Worm (Caenorhabditis elegans): ENCODE results near the gene ttr-22.
A peak's percentile ranks its signal among the peaks of the same experiment; 100 is the strongest.

The ttr-22 gene

DNA sequence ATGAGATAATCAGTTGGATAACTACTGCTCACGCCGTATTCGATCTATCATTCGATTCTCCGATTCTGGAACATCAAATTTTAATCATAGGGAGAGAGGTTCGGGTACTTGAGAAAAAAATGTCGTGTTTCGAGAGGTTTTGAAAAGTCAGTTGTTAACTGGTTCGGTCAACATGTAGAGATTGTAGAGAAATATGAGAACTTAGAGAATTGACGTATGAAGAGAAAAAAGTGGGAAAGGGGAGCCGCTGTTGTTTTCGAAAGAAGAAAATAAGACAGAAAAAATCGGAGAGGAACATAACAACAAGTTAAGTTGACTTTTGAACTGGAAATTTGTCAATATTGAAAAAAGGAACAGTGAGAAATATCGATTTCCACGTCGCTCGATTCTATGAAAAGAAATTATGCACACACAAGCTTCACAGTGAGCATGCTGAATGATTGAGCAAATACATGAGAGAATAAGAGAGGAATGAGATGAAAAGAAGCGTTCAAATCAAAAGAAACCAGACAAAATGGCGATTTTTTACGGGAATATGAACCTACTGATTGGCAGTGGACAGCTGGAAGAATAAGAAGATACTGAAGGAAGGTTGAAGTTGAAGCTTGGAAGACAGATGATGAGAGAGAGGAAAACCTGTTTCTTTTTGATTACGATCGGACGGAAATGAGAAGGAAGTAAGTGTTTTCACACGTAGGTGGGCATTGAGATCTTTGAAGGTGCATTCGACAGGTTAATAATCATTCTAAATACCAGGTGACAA is 3.9 kb downstream of the ttr-22 start, which contains the start of the genes T04H1.13, slfl-5 and rad-50:
Gene T04H1.13 (minus strand): TSS at position 51 of the 763 bp plus-strand sequence.
Gene slfl-5 (minus strand): TSS at position 65 of the 763 bp plus-strand sequence.
Gene rad-50 (plus strand): TSS at position 667 of the 763 bp plus-strand sequence.
- no peak for TF ChIP-seq dao-5 (tag; optimal IDR thresholded peaks at IDR 0.05)
- TF ChIP-seq him-1 (tag; optimal IDR thresholded peaks at IDR 0.05), result no peak
- no peak for TF ChIP-seq W03F9.2 (tag; optimal IDR thresholded peaks at IDR 0.05)

DNA sequence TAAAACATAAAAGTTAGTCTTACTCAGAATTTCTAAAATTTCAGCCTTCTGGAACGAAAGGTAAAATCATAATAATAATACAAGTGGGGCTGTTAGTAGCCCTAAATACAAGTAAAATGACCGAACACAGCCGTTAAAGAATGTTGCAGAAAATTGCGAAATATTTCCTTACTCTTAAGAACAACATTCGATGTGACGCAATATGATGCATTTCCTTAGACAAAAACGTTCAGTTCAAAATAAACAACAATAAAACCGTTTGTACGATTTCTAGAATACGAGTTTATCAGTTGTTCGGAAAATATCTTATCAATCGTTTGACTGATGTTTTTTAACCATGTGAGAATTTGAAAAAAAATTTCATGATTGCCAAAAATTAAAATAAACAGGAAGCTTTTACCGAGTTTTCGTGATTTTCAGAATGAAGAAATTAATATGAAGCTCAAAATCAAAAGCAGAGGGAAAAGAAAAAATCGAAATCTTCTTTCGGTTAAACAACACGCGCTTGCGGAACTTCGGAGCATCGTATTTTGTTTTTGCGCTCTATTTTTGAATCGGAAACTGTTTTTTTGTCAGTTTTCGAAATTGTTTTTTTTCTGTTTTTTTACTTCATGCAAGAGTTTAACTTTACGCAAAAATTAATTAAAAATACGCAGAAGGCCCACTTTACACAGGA is 4.7 kb downstream of the ttr-22 start:
- TF ChIP-seq dao-5 (tag; optimal IDR thresholded peaks at IDR 0.05), result no peak
- no peak for TF ChIP-seq him-1 (tag; optimal IDR thresholded peaks at IDR 0.05)
- TF ChIP-seq W03F9.2 (tag; optimal IDR thresholded peaks at IDR 0.05), result no peak

DNA sequence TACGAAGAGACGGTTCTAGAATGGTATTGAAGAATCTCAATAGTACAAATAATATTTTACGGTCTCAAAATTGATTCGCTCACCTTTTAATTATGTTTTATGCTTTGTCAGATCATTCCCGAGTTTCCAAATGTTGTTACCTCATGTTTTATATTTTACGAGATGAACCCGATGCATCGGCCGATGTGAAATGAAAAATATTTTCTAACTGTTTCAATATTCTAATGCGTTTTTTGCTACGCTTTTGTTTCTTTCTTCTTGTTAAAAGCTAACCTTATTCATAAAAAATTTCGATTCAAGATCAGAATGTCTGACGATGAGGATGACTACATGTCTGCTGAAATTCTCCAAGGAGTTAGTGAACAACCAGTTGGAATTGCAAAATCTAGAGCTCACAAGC is 9.8 kb downstream of the ttr-22 start, which contains the start of gene T04H1.5:
Gene T04H1.5 (plus strand): TSS at position 301 of the 400 bp plus-strand sequence.
- TF ChIP-seq W03F9.2 (tag; optimal IDR thresholded peaks at IDR 0.05) (no peak), him-1 (tag; optimal IDR thresholded peaks at IDR 0.05) (no peak), dao-5 (tag; optimal IDR thresholded peaks at IDR 0.05) (no peak)

DNA sequence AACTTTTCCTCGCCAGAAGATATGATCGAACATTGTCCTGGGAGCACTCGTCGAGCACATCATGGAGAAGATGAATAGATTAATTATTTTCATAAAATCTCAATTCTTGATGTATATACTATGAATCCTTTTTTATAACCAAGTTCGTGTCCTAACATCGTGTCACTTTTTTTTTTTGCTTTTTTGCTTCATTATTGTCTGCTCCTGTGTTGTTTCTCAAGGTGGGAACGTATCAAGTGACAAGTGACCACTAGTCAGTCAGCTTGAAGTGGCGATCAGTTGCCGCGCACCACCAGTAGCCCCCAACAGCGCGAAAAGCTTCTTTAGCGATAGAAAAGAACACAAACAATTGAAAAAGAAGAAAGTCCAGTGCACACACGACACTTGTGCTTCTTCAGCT is 11.0 kb downstream of the ttr-22 start, which contains the start of gene lrx-1:
Gene lrx-1 (plus strand): TSS at position 301 of the 400 bp plus-strand sequence.
- no peak for TF ChIP-seq W03F9.2 (tag; optimal IDR thresholded peaks at IDR 0.05)
- TF ChIP-seq him-1 (tag; optimal IDR thresholded peaks at IDR 0.05), result no peak
- TF ChIP-seq dao-5 (tag; optimal IDR thresholded peaks at IDR 0.05), result no peak

DNA sequence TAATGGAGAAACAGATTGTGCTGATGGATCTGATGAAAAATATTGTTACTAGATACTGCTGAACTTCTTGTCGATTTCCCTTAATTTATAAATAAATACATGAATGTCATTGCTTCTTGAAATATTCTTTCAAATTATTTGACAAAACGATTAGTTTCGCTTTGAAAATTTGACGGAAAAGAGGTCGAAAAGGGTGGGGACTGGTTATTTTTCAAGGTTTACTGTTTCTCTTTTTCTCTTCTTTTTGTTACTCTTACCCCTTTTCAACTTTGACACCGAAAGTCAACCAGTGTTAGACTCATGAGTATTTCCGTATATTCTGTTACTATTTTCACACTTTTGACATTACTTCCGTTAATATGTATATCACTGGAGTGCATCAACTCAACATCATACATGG is 14.1 kb downstream of the ttr-22 start, which contains the start of gene T04H1.12:
Gene T04H1.12 (plus strand): TSS at position 301 of the 400 bp plus-strand sequence.
- TF ChIP-seq him-1 (tag; optimal IDR thresholded peaks at IDR 0.05), result no peak
- no peak for TF ChIP-seq dao-5 (tag; optimal IDR thresholded peaks at IDR 0.05)
- TF ChIP-seq W03F9.2 (tag; optimal IDR thresholded peaks at IDR 0.05), result no peak

DNA sequence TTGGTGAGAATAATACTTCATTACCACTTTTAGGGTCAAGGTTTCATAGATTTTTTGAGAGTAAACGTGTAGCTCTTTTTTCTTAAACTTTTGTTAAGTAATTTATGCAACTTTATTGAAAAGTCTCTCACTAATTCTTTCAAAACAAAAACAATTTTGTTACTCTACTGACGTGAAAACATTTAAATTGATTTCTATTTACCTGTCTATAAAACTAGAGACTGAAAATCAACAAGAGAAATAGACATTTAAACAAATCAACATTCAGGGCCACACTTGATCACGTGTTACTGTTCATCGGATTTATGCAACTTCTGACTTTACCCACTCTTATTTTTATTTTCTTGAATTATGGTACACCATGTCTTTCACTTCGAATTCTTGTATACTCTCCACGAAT is 15.2 kb downstream of the ttr-22 start, which contains the start of gene ugt-55:
Gene ugt-55 (plus strand): TSS at position 301 of the 400 bp plus-strand sequence.
- TF ChIP-seq W03F9.2 (tag; optimal IDR thresholded peaks at IDR 0.05) (no peak), him-1 (tag; optimal IDR thresholded peaks at IDR 0.05) (no peak), dao-5 (tag; optimal IDR thresholded peaks at IDR 0.05) (no peak)

DNA sequence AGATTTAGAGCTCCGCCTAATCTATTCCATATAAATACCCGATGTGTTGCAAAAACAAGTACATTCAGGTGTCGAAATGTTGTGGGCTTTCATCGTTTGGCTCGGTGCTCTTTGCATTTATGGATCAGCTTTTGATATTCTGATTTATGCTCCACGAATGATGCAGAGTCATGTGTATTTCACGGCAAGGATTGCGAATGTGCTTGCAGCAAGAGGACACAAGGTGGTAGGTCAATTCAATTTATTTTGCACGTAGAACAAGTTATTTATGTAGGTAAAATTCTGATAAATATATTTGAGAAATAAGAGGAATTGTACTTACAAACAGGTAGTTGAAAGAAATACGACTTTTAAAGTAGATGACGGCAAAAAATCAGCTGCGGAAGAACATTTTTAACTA is 17.7 kb downstream of the ttr-22 start, which contains the start of gene ugt-56:
Gene ugt-56 (plus strand): TSS at position 61 of the 400 bp plus-strand sequence.
- TF ChIP-seq W03F9.2 (tag; optimal IDR thresholded peaks at IDR 0.05) (no peak), him-1 (tag; optimal IDR thresholded peaks at IDR 0.05) (no peak), dao-5 (tag; optimal IDR thresholded peaks at IDR 0.05) (no peak)

DNA sequence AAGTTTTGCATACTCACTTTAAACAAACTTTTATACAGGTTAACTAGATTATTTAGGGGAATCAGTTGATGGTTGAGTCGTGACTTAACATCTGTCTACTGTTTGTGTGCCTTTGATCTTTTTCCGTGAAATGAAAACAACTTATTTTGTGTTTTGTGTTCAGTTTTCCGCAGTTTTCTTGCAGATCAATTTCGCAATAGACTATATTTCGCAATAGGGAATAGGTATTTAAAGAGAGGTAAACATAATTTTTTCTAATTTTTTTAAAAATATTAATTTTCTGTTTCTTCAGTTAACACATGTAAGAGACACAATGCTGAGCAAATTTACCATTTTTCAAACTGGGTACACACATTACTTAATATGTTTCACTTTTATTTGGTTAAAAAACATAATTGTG is 20.2 kb downstream of the ttr-22 start, which contains the start of gene tbb-6:
Gene tbb-6 (plus strand): TSS at position 155 of the 400 bp plus-strand sequence.
- TF ChIP-seq him-1 (tag; optimal IDR thresholded peaks at IDR 0.05), result no peak
- TF ChIP-seq W03F9.2 (tag; optimal IDR thresholded peaks at IDR 0.05), result no peak
- no peak for TF ChIP-seq dao-5 (tag; optimal IDR thresholded peaks at IDR 0.05)

DNA sequence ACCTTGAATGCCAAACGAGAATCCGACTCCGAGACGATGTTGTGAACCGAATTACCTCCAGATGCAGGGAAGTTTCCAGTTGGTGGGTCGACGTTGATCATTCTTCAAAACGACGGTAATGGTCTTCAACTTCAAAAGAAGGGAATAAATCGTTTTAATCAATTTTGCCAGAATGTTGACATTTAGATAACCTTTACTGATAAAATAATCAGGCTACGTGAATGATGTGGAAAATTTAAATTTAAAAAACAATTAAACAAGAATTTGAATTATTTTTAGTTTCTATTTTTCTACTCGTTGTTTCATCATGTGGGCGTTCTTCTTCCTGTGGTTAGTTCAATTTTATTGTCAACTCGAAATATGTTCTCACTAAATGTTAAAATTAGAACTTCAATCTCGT is 22.5 kb downstream of the ttr-22 start, which contains the start of gene ssp-35:
Gene ssp-35 (minus strand): TSS at position 101 of the 400 bp plus-strand sequence.
- TF ChIP-seq him-1 (tag; optimal IDR thresholded peaks at IDR 0.05), result no peak
- TF ChIP-seq dao-5 (tag; optimal IDR thresholded peaks at IDR 0.05), result no peak
- TF ChIP-seq W03F9.2 (tag; optimal IDR thresholded peaks at IDR 0.05), result no peak

DNA sequence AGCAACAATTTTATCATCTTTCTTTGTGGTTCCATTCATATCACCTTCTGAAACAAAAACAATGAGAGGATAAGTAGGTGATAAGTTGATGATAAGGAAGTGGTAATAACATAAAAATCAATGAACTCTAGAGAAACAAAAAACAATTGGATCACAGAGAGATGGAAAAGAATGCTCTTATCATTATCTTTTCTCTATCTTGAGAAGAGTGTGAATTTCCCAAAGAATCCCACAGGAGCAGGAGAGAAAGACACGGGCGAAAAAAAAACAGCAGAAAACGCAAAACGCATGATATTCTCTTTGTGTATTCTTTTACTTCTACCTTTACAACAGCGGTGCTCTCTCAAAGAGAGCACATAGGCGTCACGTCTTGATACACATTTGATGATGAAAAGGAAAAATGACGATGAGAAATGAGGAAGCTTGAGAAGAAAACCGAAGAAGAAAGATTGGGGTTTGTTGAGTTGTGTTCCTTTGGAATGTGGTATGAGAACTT is 28.1 kb downstream of the ttr-22 start, which contains the start of gene twk-24:
Gene twk-24 (minus strand): TSS at position 51 of the 496 bp plus-strand sequence.
- no peak for TF ChIP-seq dao-5 (tag; optimal IDR thresholded peaks at IDR 0.05)
- TF ChIP-seq him-1 (tag; optimal IDR thresholded peaks at IDR 0.05), result no peak
- TF ChIP-seq W03F9.2 (tag; optimal IDR thresholded peaks at IDR 0.05), result no peak

DNA sequence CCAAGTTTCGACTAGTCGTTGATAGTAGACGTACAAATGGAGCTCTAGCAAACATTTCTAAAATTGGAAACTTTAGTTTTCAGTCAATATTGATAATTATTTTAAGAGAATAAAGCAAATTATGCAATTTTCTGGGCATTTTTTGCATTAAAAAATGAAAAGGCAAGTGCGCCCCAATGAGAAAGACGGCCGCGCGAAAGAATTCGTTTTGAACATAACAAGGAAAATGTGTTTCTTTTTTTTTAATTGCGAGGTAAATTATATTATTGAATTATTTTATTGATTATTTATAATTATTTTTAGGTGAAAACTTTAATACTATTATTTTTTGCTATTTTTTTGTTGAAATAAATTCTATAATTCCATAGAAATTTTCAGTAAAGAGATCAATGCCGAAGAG is 30.3 kb downstream of the ttr-22 start, which contains the start of the genes tsfm-1 and capg-2:
Gene tsfm-1 (minus strand): TSS at position 57 of the 400 bp plus-strand sequence.
Gene capg-2 (plus strand): TSS at position 379 of the 400 bp plus-strand sequence.
- no peak for TF ChIP-seq him-1 (tag; optimal IDR thresholded peaks at IDR 0.05)
- TF ChIP-seq W03F9.2 (tag; optimal IDR thresholded peaks at IDR 0.05), result peak; percentile 19

DNA sequence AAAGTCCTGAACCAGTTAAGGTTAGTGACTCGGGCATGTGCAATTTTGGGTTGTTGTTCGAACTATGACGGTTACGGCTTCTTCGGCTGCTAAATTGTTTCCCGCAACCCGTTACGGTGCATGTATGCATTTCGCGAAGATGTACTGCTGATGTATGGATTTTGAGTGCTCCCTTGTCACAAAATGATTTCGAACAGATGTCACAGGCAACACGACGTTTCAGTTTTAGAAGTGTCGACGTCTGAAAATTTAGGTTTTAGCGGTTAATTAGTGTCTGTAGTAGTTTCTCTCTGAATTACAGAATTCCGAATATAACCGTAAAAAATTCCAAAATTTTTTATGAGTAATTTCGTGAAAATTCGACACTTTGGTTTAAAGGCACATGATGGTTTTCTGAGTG is 34.5 kb downstream of the ttr-22 start:
- TF ChIP-seq W03F9.2 (tag; optimal IDR thresholded peaks at IDR 0.05) (no peak), dao-5 (tag; optimal IDR thresholded peaks at IDR 0.05) (no peak), him-1 (tag; optimal IDR thresholded peaks at IDR 0.05) (no peak)

DNA sequence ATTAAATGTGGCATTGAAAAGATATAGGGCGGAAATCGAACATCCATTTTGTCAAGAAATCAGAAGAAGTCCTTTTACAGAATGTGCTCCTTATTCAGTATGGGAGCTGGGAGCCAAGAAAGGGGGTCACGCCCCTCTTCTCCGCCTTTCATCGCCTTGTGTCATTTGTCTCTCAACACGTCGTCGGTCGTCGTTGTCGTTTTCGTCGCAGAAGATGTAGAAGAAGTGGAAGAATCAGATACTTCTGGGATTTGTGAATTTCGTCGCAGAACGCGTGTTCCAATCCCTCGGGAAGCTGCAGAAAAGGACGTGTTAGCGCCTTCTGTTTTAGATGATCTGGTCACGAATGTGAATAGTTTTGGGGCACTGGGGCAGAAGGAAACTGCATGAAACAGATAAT is 35.7 kb downstream of the ttr-22 start, which contains the start of gene bnc-1:
Gene bnc-1 (minus strand): TSS at position 101 of the 400 bp plus-strand sequence.
- TF ChIP-seq W03F9.2 (tag; optimal IDR thresholded peaks at IDR 0.05) (no peak), dao-5 (tag; optimal IDR thresholded peaks at IDR 0.05) (no peak), him-1 (tag; optimal IDR thresholded peaks at IDR 0.05) (no peak)
